Worm (Caenorhabditis elegans) whole organism, young adult: ENCODE measurements around the gene ZK512.2.

ENCODE experiments used
- B0261.1 ChIP-seq: sonication (generic microtip); optimal IDR thresholded peaks from 2 replicates; lab custom pipeline; 2016; ENCODE audit warnings: mild to moderate bottlenecking, missing genetic modification characterization, moderate library complexity, missing compliant biosample characterization
- B0336.3 ChIP-seq: fragments of 200-800 bp; sonication (Bioruptor generic); IDR thresholded peaks from 2 replicates; pipeline ENCODE4 v1.3.6; 2022; ENCODE audit warnings: missing genetic modification characterization, missing compliant biosample characterization
- D2030.7 ChIP-seq: fragments of 200-800 bp; sonication (Bioruptor generic); IDR thresholded peaks from 2 replicates; pipeline ENCODE4 v1.3.6; 2022; ENCODE audit warnings: missing genetic modification reagents, missing genetic modification characterization, missing compliant biosample characterization
- F10E7.11 ChIP-seq: sonication (generic microtip); optimal IDR thresholded peaks from 2 replicates; lab custom pipeline; 2017; ENCODE audit warnings: mild to moderate bottlenecking, missing genetic modification characterization, moderate library complexity, missing compliant biosample characterization
- F33H1.4 ChIP-seq: fragments of 200-800 bp; sonication (Bioruptor generic); IDR thresholded peaks from 2 replicates; pipeline ENCODE4 v1.3.6; 2022; ENCODE audit warnings: missing genetic modification reagents, missing genetic modification characterization, missing compliant biosample characterization
- F39B2.1 ChIP-seq: fragments of 200-800 bp; sonication (Bioruptor generic); IDR thresholded peaks from 2 replicates; pipeline ENCODE4 v1.3.6; 2022; ENCODE audit warnings: missing genetic modification reagents, missing genetic modification characterization, missing compliant biosample characterization
- T26A5.8 ChIP-seq: sonication (generic microtip); optimal IDR thresholded peaks from 2 replicates; lab custom pipeline; 2016; ENCODE audit warnings: missing genetic modification characterization, missing compliant biosample characterization
- Y53F4B.3 ChIP-seq: fragments of 200-800 bp; sonication (Bioruptor generic); IDR thresholded peaks from 2 replicates; pipeline ENCODE4 v1.3.6; 2022; ENCODE audit warnings: missing genetic modification reagents, missing genetic modification characterization, missing compliant biosample characterization
- Y53G8AR.9 ChIP-seq: fragments of 200-800 bp; sonication (Bioruptor generic); conservative IDR thresholded peaks from 2 replicates; pipeline ENCODE4 v1.3.6; 2022; ENCODE audit warnings: missing genetic modification reagents, missing genetic modification characterization, missing compliant biosample characterization
- Y56A3A.18 ChIP-seq: fragments of 200-800 bp; sonication (Bioruptor generic); IDR thresholded peaks from 2 replicates; pipeline ENCODE4 v1.3.6; 2022; ENCODE audit warnings: missing genetic modification reagents, missing genetic modification characterization, missing compliant biosample characterization
- Y79H2A.3 ChIP-seq: fragments of 200-800 bp; sonication (Bioruptor generic); conservative IDR thresholded peaks from 2 replicates; pipeline ENCODE4 v1.3.6; 2022; ENCODE audit warnings: missing genetic modification reagents, missing genetic modification characterization, missing compliant biosample characterization
- Y95B8A.8 ChIP-seq: fragments of 200-800 bp; sonication (Bioruptor generic); IDR thresholded peaks from 2 replicates; pipeline ENCODE4 v1.3.6; 2022; ENCODE audit warnings: missing genetic modification reagents, missing genetic modification characterization, missing compliant biosample characterization
- aptf-3 ChIP-seq: fragments of 200-800 bp; sonication (Bioruptor generic); IDR thresholded peaks from 2 replicates; pipeline ENCODE4 v1.3.6; 2022; ENCODE audit warnings: missing genetic modification characterization, missing compliant biosample characterization
- athp-1 ChIP-seq: sonication (generic microtip); optimal IDR thresholded peaks from 2 replicates; lab custom pipeline; 2017; ENCODE audit warnings: mild to moderate bottlenecking, missing genetic modification characterization, missing compliant biosample characterization
- cebp-2 ChIP-seq: fragments of 200-800 bp; sonication (Bioruptor generic); IDR thresholded peaks from 2 replicates; pipeline ENCODE4 v1.3.6; 2022; ENCODE audit warnings: missing genetic modification characterization, missing compliant biosample characterization
- ceh-100 ChIP-seq: fragments of 200-800 bp; sonication (Bioruptor generic); IDR thresholded peaks from 2 replicates; pipeline ENCODE4 v1.3.6; 2022; ENCODE audit warnings: missing genetic modification reagents, missing genetic modification characterization, missing compliant biosample characterization
- ceh-91 ChIP-seq: fragments of 200-800 bp; sonication (Bioruptor generic); IDR thresholded peaks from 2 replicates; pipeline ENCODE4 v1.3.6; 2022; ENCODE audit warnings: missing genetic modification reagents, missing genetic modification characterization, missing compliant biosample characterization
- dox-1 ChIP-seq: fragments of 200-800 bp; sonication (Bioruptor generic); IDR thresholded peaks from 2 replicates; pipeline ENCODE4 v1.3.6; 2022; ENCODE audit warnings: missing genetic modification reagents, missing genetic modification characterization, missing compliant biosample characterization
- egl-44 ChIP-seq: fragments of 200-800 bp; sonication (Bioruptor generic); IDR thresholded peaks from 2 replicates; pipeline ENCODE4 v1.3.6; 2022; ENCODE audit warnings: missing genetic modification reagents, missing genetic modification characterization, missing compliant biosample characterization
- egrh-3 ChIP-seq: fragments of 200-800 bp; sonication (Bioruptor generic); IDR thresholded peaks from 2 replicates; pipeline ENCODE4 v1.3.6; 2022; ENCODE audit warnings: missing genetic modification reagents, missing genetic modification characterization, missing compliant biosample characterization
- ekl-4 ChIP-seq: fragments of 200-800 bp; sonication (Bioruptor generic); IDR thresholded peaks from 2 replicates; pipeline ENCODE4 v1.3.6; 2022; ENCODE audit warnings: missing genetic modification reagents, missing genetic modification characterization, missing compliant biosample characterization
- hmg-1.2 ChIP-seq: fragments of 200-800 bp; sonication (Bioruptor generic); IDR thresholded peaks from 2 replicates; pipeline ENCODE4 v1.3.6; 2022; ENCODE audit warnings: missing genetic modification reagents, missing genetic modification characterization, missing compliant biosample characterization
- hmg-20 ChIP-seq: fragments of 200-800 bp; sonication (Bioruptor generic); IDR thresholded peaks from 2 replicates; pipeline ENCODE4 v1.3.6; 2022; ENCODE audit warnings: missing genetic modification reagents, missing genetic modification characterization, missing compliant biosample characterization
- hsf-1 ChIP-seq: fragments of 200-800 bp; sonication (Bioruptor generic); IDR thresholded peaks from 2 replicates; pipeline ENCODE4 v1.3.6; 2022; ENCODE audit warnings: missing genetic modification reagents, missing genetic modification characterization, missing compliant biosample characterization
- lin-26 ChIP-seq: fragments of 200-800 bp; sonication (Bioruptor generic); IDR thresholded peaks from 2 replicates; pipeline ENCODE4 v1.3.6; 2022; ENCODE audit warnings: missing genetic modification reagents, missing genetic modification characterization, missing compliant biosample characterization
- lin-54 ChIP-seq: fragments of 200-800 bp; sonication (Bioruptor generic); optimal IDR thresholded peaks from 2 replicates; lab custom pipeline; 2018; ENCODE audit warnings: mild to moderate bottlenecking, missing genetic modification characterization, missing compliant biosample characterization
- lir-1 ChIP-seq: fragments of 200-800 bp; sonication (Bioruptor generic); conservative IDR thresholded peaks from 2 replicates; pipeline ENCODE4 v1.3.6; 2022; ENCODE audit warnings: missing genetic modification reagents, missing genetic modification characterization, missing compliant biosample characterization
- lsl-1 ChIP-seq: fragments of 200-800 bp; sonication (Bioruptor generic); optimal IDR thresholded peaks from 2 replicates; lab custom pipeline; 2018; ENCODE audit warnings: mild to moderate bottlenecking, missing genetic modification characterization, moderate library complexity, missing compliant biosample characterization
- madf-3 ChIP-seq: fragments of 200-800 bp; sonication (Bioruptor generic); IDR thresholded peaks from 2 replicates; pipeline ENCODE4 v1.3.6; 2022; ENCODE audit warnings: missing genetic modification reagents, missing genetic modification characterization, missing compliant biosample characterization
- madf-6 ChIP-seq: fragments of 200-800 bp; sonication (Bioruptor generic); IDR thresholded peaks from 2 replicates; pipeline ENCODE4 v1.3.6; 2022; ENCODE audit warnings: missing genetic modification reagents, missing genetic modification characterization, missing compliant biosample characterization
- mcd-1 ChIP-seq: fragments of 200-800 bp; sonication (Bioruptor generic); IDR thresholded peaks from 2 replicates; pipeline ENCODE4 v1.3.6; 2022; ENCODE audit warnings: missing genetic modification reagents, missing genetic modification characterization, missing compliant biosample characterization
- mel-28 ChIP-seq: sonication (generic microtip); optimal IDR thresholded peaks from 2 replicates; lab custom pipeline; 2016; ENCODE audit warnings: borderline replicate concordance, mild to moderate bottlenecking, missing genetic modification characterization, missing compliant biosample characterization
- nfyb-1 ChIP-seq: fragments of 200-800 bp; sonication (Bioruptor generic); IDR thresholded peaks from 2 replicates; pipeline ENCODE4 v1.3.6; 2022; ENCODE audit warnings: missing genetic modification reagents, missing genetic modification characterization, missing compliant biosample characterization
- nhr-120 ChIP-seq: fragments of 200-800 bp; sonication (Bioruptor generic); IDR thresholded peaks from 2 replicates; pipeline ENCODE4 v1.3.6; 2022; ENCODE audit warnings: missing genetic modification characterization, missing compliant biosample characterization
- nhr-90 ChIP-seq: sonication (generic microtip); optimal IDR thresholded peaks from 2 replicates; lab custom pipeline; 2016; ENCODE audit warnings: missing genotype, mild to moderate bottlenecking, missing genetic modification characterization, missing compliant biosample characterization
- pbrm-1 ChIP-seq: fragments of 200-800 bp; sonication (Bioruptor generic); IDR thresholded peaks from 2 replicates; pipeline ENCODE4 v1.3.6; 2022; ENCODE audit warnings: missing genetic modification reagents, missing genetic modification characterization, missing compliant biosample characterization
- rcor-1 ChIP-seq: fragments of 200-800 bp; sonication (Bioruptor generic); IDR thresholded peaks from 2 replicates; pipeline ENCODE4 v1.3.6; 2022; ENCODE audit warnings: missing genetic modification reagents, missing genetic modification characterization, missing compliant biosample characterization
- rpc-1 ChIP-seq, 2 experiments: fragments of 150-350 bp in 1 of 2; sonication (generic microtip) in 1 of 2; optimal IDR thresholded peaks; 2 replicates each; lab custom pipeline; 2014 to 2018; ENCODE audit warnings: missing biosample characterization in 1 of 2, missing genetic modification characterization in 1 of 2, missing genetic modification reagents in 1 of 2, missing genotype in 1 of 2
- sea-2 ChIP-seq: fragments of 200-800 bp; sonication (Bioruptor generic); IDR thresholded peaks from 2 replicates; pipeline ENCODE4 v1.3.6; 2022; ENCODE audit warnings: missing genetic modification characterization, missing compliant biosample characterization
- tbp1 ChIP-seq: fragments of 200-800 bp; sonication (Bioruptor generic); optimal IDR thresholded peaks from 2 replicates; lab custom pipeline; 2018; ENCODE audit warnings: mild to moderate bottlenecking, missing genetic modification characterization, missing compliant biosample characterization
- tbx-9 ChIP-seq: sonication (generic microtip); optimal IDR thresholded peaks from 2 replicates; lab custom pipeline; 2016; ENCODE audit warnings: borderline replicate concordance, missing genetic modification characterization, inconsistent platforms, missing compliant biosample characterization
- zfh-2 ChIP-seq: fragments of 200-800 bp; sonication (Bioruptor generic); conservative IDR thresholded peaks from 2 replicates; pipeline ENCODE4 v1.3.6; 2022; ENCODE audit warnings: missing genetic modification reagents, missing genetic modification characterization, missing compliant biosample characterization
- ztf-18 ChIP-seq: sonication (generic microtip); optimal IDR thresholded peaks from 2 replicates; lab custom pipeline; 2016; ENCODE audit warnings: missing genotype, mild to moderate bottlenecking, missing genetic modification characterization, missing compliant biosample characterization
- ztf-25 ChIP-seq: fragments of 200-800 bp; sonication (Bioruptor generic); IDR thresholded peaks from 2 replicates; pipeline ENCODE4 v1.3.6; 2022; ENCODE audit warnings: missing genetic modification reagents, missing genetic modification characterization, missing compliant biosample characterization

ZK512.2 gene

ce11 chrIII:9114076-9114475 is 30.5 kb downstream of the ZK512.2 start:
- TF ChIP-seq ceh-100 (no peak), lir-1 (GFP tag; lab: Robert Waterston, UW) (no peak), T26A5.8 (tag; lab: Kevin White, UChicago) (no peak), mel-28 (no peak), Y53F4B.3 (GFP tag; lab: Robert Waterston, UW) (no peak), tbx-9 (tag; lab: Kevin White, UChicago) (no peak), F10E7.11 (tag; lab: Kevin White, UChicago) (no peak), Y56A3A.18 (GFP tag; lab: Robert Waterston, UW) (no peak)

- TF ChIP-seq aptf-3 (no peak), hmg-1.2 (GFP tag; lab: Robert Waterston, UW) (peak; percentile 35; the same call in 1 of the 2 replicates)
Measured at ce11 chrIII:9112479-9112878, 32.1 kb downstream of the ZK512.2 start.

DNA sequence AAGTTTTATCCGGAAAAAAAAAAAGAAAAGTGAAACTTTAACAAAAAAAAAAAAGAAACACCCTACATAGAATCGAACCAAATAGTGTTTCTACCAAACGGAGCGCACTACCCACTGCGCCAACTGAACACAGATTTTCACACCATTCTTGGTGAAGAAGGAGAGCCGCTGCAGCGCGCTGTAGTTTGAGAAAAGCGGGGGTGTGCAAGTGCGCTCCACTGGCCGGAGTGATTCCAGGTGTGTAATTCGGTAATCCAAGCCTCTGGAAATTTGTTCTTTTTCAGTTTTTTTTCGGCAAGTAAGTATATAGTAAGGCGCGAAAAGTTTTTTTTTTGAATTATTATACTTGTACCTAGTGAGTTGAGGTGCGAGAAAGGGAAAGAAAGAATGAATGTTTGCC is 33.7 kb downstream of the ZK512.2 start:
- TF ChIP-seq tbp1 (GFP tag; lab: Kevin White, UChicago) (peak; percentile 86), cebp-2 (GFP tag; lab: Robert Waterston, UW) (peak; percentile 77; the same call in 1 of the 2 replicates), nhr-90 (tag; lab: Kevin White, UChicago) (peak; percentile 1), F33H1.4 (GFP tag; lab: Robert Waterston, UW) (peak; percentile 48), madf-3 (GFP tag; lab: Robert Waterston, UW) (peak; percentile 86), mcd-1 (GFP tag; lab: Robert Waterston, UW) (peak; percentile 96), dox-1 (GFP tag; lab: Robert Waterston, UW) (peak; percentile 80), F39B2.1 (GFP tag; lab: Robert Waterston, UW) (0 out of 2 replicates have a peak, but pooled peaks have one; percentile 25), ztf-25 (GFP tag; lab: Robert Waterston, UW) (peak; percentile 59; the same call in 1 of the 2 replicates), hmg-1.2 (GFP tag; lab: Robert Waterston, UW) (peak; percentile 77), ceh-100 (peak; percentile 59; the same call in 1 of the 2 replicates), lin-54 (GFP tag; lab: Kevin White, UChicago) (peak; percentile 45), Y53F4B.3 (GFP tag; lab: Robert Waterston, UW) (peak; percentile 59), athp-1 (peak; percentile 3), Y79H2A.3 (GFP tag; lab: Robert Waterston, UW) (0 out of 2 replicates have a peak, but pooled peaks have one; percentile 36), sea-2 (GFP tag; lab: Robert Waterston, UW) (0 out of 2 replicates have a peak, but pooled peaks have one; percentile 25), Y56A3A.18 (GFP tag; lab: Robert Waterston, UW) (peak; percentile 59; the same call in 1 of the 2 replicates), B0261.1 (tag; lab: Kevin White, UChicago) (peak; percentile 69), Y95B8A.8 (GFP tag; lab: Robert Waterston, UW) (peak; percentile 56; the same call in 1 of the 2 replicates), lsl-1 (GFP tag; lab: Kevin White, UChicago) (peak; percentile 14), ztf-18 (tag; lab: Kevin White, UChicago) (peak; percentile 36), D2030.7 (GFP tag; lab: Robert Waterston, UW) (peak; percentile 78), pbrm-1 (peak; percentile 69), zfh-2 (GFP tag; lab: Robert Waterston, UW) (0 out of 2 replicates have a peak, but pooled peaks have one; percentile 9), ceh-91 (GFP tag; lab: Robert Waterston, UW) (peak; percentile 41), nfyb-1 (GFP tag; lab: Robert Waterston, UW) (peak; percentile 82; the same call in 1 of the 2 replicates), lin-26 (GFP tag; lab: Robert Waterston, UW) (peak; percentile 85), egl-44 (GFP tag; lab: Robert Waterston, UW) (peak; percentile 80), aptf-3 (peak; percentile 91), B0336.3 (GFP tag; lab: Robert Waterston, UW) (peak; percentile 64; the same call in 1 of the 2 replicates), madf-6 (GFP tag; lab: Robert Waterston, UW) (peak; percentile 84), egrh-3 (GFP tag; lab: Robert Waterston, UW) (peak; percentile 64), nhr-120 (GFP tag; lab: Robert Waterston, UW) (0 out of 2 replicates have a peak, but pooled peaks have one; percentile 73), T26A5.8 (tag; lab: Kevin White, UChicago) (peak; percentile 5), hmg-20 (GFP tag; lab: Robert Waterston, UW) (0 out of 2 replicates have a peak, but pooled peaks have one; percentile 51), Y53G8AR.9 (GFP tag; lab: Robert Waterston, UW) (peak; percentile 80), rcor-1 (GFP tag; lab: Robert Waterston, UW) (peak; percentile 68), hsf-1 (peak; percentile 68), ekl-4 (GFP tag; lab: Robert Waterston, UW) (peak; percentile 80), rpc-1 (optimal IDR thresholded peaks at IDR 0.05; lab: Kevin White, UChicago) (peak; percentile 33), rpc-1 (tag; optimal IDR thresholded peaks at IDR 0.05; lab: Kevin White, UChicago) (peak; percentile 66)
